Worm (Caenorhabditis elegans): ENCODE results near the gene T01C8.3.

ce11 chrX:16815508-16815907 is 32.5 kb upstream of the T01C8.3 start:
- TF ChIP-seq mep-1 (tag; optimal IDR thresholded peaks at IDR 0.05) (peak; percentile 42), aly-2 (tag; optimal IDR thresholded peaks at IDR 0.05) (no peak), nhr-28 (tag; optimal IDR thresholded peaks at IDR 0.05) (no peak), xbp-1 (tag; optimal IDR thresholded peaks at IDR 0.05) (peak; percentile 17)
